Worm (Caenorhabditis elegans) whole organism, mixed stage, embryonic: ENCODE data around the gene ifo-1.

Experiments
- sem-2 ChIP-seq: fragments of 200-800 bp; sonication (Bioruptor generic); optimal IDR thresholded peaks from 2 replicates; lab custom pipeline; 2018; ENCODE audit warnings: mild to moderate bottlenecking, missing genetic modification characterization, missing compliant biosample characterization
- unc-62 ChIP-seq: fragments of 150-350 bp; optimal IDR thresholded peaks from 2 replicates; lab custom pipeline; 2014; ENCODE audit warnings: missing biosample characterization, missing genetic modification reagents, missing genetic modification characterization

DNA sequence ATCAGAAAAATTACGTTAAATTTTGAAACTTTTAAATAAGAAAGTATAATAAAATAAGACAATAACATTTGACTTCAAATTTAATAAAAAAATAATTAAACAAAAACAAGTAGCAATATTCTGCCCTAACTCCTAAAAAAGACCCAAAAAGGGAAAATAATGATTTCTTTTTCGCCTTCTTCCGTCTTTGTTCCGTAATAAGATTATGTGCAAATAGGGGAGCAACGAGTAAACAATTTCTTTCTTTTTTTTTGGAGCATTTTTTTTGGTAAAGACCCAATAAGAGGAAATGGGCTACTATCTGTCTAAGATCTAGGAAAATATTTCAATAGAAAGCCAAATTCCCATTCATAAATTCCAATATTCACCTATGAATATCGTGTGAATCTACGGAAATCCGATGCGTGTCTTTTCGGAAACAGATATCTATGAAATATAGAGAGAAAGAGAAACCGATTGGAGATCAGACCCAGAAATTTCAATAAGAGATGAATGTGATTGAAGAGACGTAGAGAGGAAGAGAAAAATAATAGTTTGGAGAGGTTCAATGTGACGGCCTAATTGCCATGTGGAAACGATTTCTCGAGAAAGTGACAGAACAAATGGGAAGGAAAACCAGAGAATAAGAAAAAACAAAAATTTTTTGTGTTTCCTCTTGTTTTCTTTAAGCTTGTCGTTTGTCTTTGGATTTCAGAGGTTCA is 8.5 kb downstream of the ifo-1 start:
- TF ChIP-seq sem-2 (GFP tag; lab: Kevin White, UChicago) (no peak), unc-62 (GFP tag; lab: Kevin White, UChicago) (peak; percentile 63)
